Worm (Caenorhabditis elegans) whole organism, L4 larva: ENCODE results near the gene sox-4.

Experiments
- T20F7.1 ChIP-seq: fragments of 200-800 bp; sonication (Bioruptor generic); optimal IDR thresholded peaks from 2 replicates; lab custom pipeline; 2018; ENCODE audit warnings: mild to moderate bottlenecking, missing genetic modification characterization, missing compliant biosample characterization
- ZK337.2 ChIP-seq: fragments of 200-800 bp; sonication (Bioruptor generic); IDR thresholded peaks from 2 replicates; pipeline ENCODE4 v1.3.6; 2022; ENCODE audit warnings: missing genetic modification reagents, missing genetic modification characterization, missing compliant biosample characterization
- aha-1 ChIP-seq: fragments of 150-350 bp; peaks from one replicate; lab custom pipeline; 2014; ENCODE audit warnings: missing biosample characterization, missing genetic modification characterization
- aly-2 ChIP-seq: sonication (generic microtip); optimal IDR thresholded peaks from 2 replicates; lab custom pipeline; 2018; ENCODE audit warnings: missing biosample characterization, missing genetic modification characterization
- attf-4 ChIP-seq: sonication (generic microtip); optimal IDR thresholded peaks from 3 replicates; lab custom pipeline; 2017; ENCODE audit warnings: missing biosample characterization, missing genetic modification characterization
- ceh-20 ChIP-seq: fragments of 200-800 bp; sonication (Bioruptor generic); IDR thresholded peaks from 2 replicates; pipeline ENCODE4 v1.3.6; 2022; ENCODE audit warnings: missing genetic modification reagents, missing genetic modification characterization, missing compliant biosample characterization
- daf-16 ChIP-seq, 3 experiments: sonication (generic microtip); optimal IDR thresholded peaks; 2 replicates each; lab custom pipeline; 2016 to 2017; ENCODE audit warnings: missing genetic modification characterization in 3 of 3, missing genetic modification reagents in 3 of 3, mild to moderate bottlenecking in 2 of 3, missing compliant biosample characterization in 2 of 3, missing biosample characterization in 1 of 3, moderate library complexity in 1 of 3
- hlh-11 ChIP-seq: fragments of 200-800 bp; sonication (Bioruptor generic); optimal IDR thresholded peaks from 2 replicates; lab custom pipeline; 2018; ENCODE audit warnings: mild to moderate bottlenecking, missing genetic modification characterization, missing compliant biosample characterization
- hmg-1.1 ChIP-seq: fragments of 200-800 bp; sonication (Bioruptor generic); IDR thresholded peaks from 2 replicates; pipeline ENCODE4 v1.3.6; 2022; ENCODE audit warnings: missing genetic modification reagents, missing genetic modification characterization, missing compliant biosample characterization
- lim-7 ChIP-seq: fragments of 200-800 bp; sonication (Bioruptor generic); IDR thresholded peaks from 2 replicates; pipeline ENCODE4 v1.3.6; 2022; ENCODE audit warnings: missing genetic modification characterization, missing compliant biosample characterization
- lin-39 ChIP-seq: fragments of 150-350 bp; optimal IDR thresholded peaks from 2 replicates; lab custom pipeline; 2014; ENCODE audit warnings: missing biosample characterization, missing genetic modification reagents, missing genetic modification characterization
- lir-3 ChIP-seq: sonication (generic microtip); optimal IDR thresholded peaks from 2 replicates; lab custom pipeline; 2016; ENCODE audit warnings: mild to moderate bottlenecking, missing genetic modification characterization, missing compliant biosample characterization
- nhr-11 ChIP-seq: fragments of 150-350 bp; optimal IDR thresholded peaks from 2 replicates; lab custom pipeline; 2014; ENCODE audit warnings: missing biosample characterization, missing genetic modification characterization
- nhr-25 ChIP-seq: sonication (generic microtip); optimal IDR thresholded peaks from 2 replicates; lab custom pipeline; 2017; ENCODE audit warnings: missing genetic modification characterization, mild to moderate bottlenecking, missing compliant biosample characterization, antibody characterized with exemption, moderate library complexity, borderline replicate concordance; ENCODE audit not compliant: insufficient read depth
- saeg-2 ChIP-seq: fragments of 200-800 bp; sonication (Bioruptor generic); IDR thresholded peaks from 2 replicates; pipeline ENCODE4 v1.3.6; 2022; ENCODE audit warnings: missing genetic modification reagents, missing genetic modification characterization, missing compliant biosample characterization
- unc-62 ChIP-seq, 3 experiments: fragments of 150-350 bp in 1 of 3; sonication (generic microtip); optimal IDR thresholded peaks in 2 of 3; peaks in 1 of 3; 1 replicate in 1 of 3; 2 replicates in 2 of 3; lab custom pipeline; 2014 to 2017; ENCODE audit warnings: missing biosample characterization in 3 of 3, missing genetic modification characterization in 3 of 3, missing genetic modification reagents in 3 of 3, missing genotype in 1 of 3
- vab-7 ChIP-seq: fragments of 200-800 bp; sonication (Bioruptor generic); IDR thresholded peaks from 2 replicates; pipeline ENCODE4 v1.3.6; 2022; ENCODE audit warnings: missing genetic modification reagents, missing genetic modification characterization, missing compliant biosample characterization

sox-4 gene

ce11 chrX:3464309-3465038 lies 44.3 kb downstream of the sox-4 start:
- TF ChIP-seq aly-2 (tag; lab: Kevin White, UChicago) (no peak), saeg-2 (0 out of 2 replicates have a peak, but pooled peaks have one; percentile 21)

ce11 chrX:3463875-3464274 lies 44.9 kb downstream of the sox-4 start:
- TF ChIP-seq lim-7 (GFP tag; lab: Robert Waterston, UW): no peak
- peak in 1 of 2 experiments; percentile 42 for TF ChIP-seq unc-62 (GFP tag; optimal IDR thresholded peaks at IDR 0.05 in 1 of 2; lab: Kevin White, UChicago)
- no peak for TF ChIP-seq unc-62 (tag; optimal IDR thresholded peaks at IDR 0.05; lab: Kevin White, UChicago)
- TF ChIP-seq, all 104 proteins: peak for 1

DNA sequence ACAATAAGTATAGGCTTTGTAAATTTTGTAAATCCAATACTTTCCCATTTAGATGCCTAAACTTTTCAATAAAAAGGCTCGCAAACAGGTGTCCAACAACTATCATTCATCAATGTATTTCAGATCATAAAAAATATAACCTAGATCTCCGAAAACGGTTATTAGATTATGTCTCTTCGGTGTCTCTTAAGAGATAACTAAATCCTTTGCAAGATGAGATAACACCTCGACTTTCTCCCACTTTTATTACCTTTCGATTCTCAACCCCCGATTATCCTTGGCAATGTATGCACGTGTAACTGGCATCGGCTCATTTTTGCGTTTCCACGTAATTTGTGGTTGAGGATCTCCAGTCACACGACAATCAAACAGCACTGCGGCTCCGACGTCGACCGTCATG lies 46.7 kb downstream of the sox-4 start:
- no peak for TF ChIP-seq lir-3 (tag; lab: Kevin White, UChicago)
- TF ChIP-seq attf-4 (tag; lab: Kevin White, UChicago): no peak
- TF ChIP-seq vab-7 (GFP tag; lab: Robert Waterston, UW): no peak
- no peak for TF ChIP-seq aha-1 (tag; lab: Kevin White, UChicago)
- TF ChIP-seq nhr-25 (tag; lab: Kevin White, UChicago): no peak
- TF ChIP-seq T20F7.1 (GFP tag; lab: Kevin White, UChicago): no peak

- TF ChIP-seq lim-7 (GFP tag; lab: Robert Waterston, UW) (no peak), hmg-1.1 (0 out of 2 replicates have a peak, but pooled peaks have one; percentile 20), lin-39 (peak; percentile 77), ZK337.2 (GFP tag; lab: Robert Waterston, UW) (no peak), hlh-11 (tag; lab: Kevin White, UChicago) (peak; percentile 38), daf-16 (GFP tag; optimal IDR thresholded peaks at IDR 0.05; lab: Kevin White, UChicago) (peak in 1 of 2 experiments; percentile 66), daf-16 (tag; optimal IDR thresholded peaks at IDR 0.05; lab: Kevin White, UChicago) (no peak), ceh-20 (GFP tag; lab: Robert Waterston, UW) (peak; percentile 83; the same call in 1 of the 2 replicates), nhr-11 (tag; lab: Kevin White, UChicago) (peak; percentile 61)
Observed at ce11 chrX:3455561-3455960, 53.2 kb downstream of the sox-4 start.
